Worm (Caenorhabditis elegans): Measurements from ENCODE around the gene osm-6.

ce11 chrV:11960084-11960830 lies 33.0 kb upstream of the osm-6 start:
- no peak for TF ChIP-seq zag-1 (tag; optimal IDR thresholded peaks at IDR 0.05)
- TF ChIP-seq alr-1 (tag; optimal IDR thresholded peaks at IDR 0.05) = no peak
- no peak for TF ChIP-seq nhr-237 (tag; optimal IDR thresholded peaks at IDR 0.05)
- TF ChIP-seq nhr-25 (tag; optimal IDR thresholded peaks at IDR 0.05) = no peak
- no peak for TF ChIP-seq lin-39 (tag; optimal IDR thresholded peaks at IDR 0.05)
- no peak for TF ChIP-seq nhr-6 (tag; optimal IDR thresholded peaks at IDR 0.05)
- no peak for TF ChIP-seq lsy-2 (tag; optimal IDR thresholded peaks at IDR 0.05)
- TF ChIP-seq lin-11 (tag; optimal IDR thresholded peaks at IDR 0.05) = no peak
- no peak for TF ChIP-seq ama-1 (optimal IDR thresholded peaks at IDR 0.05)
